Fruit fly (Drosophila melanogaster): ENCODE results near the gene CG42718.

- TF ChIP-seq CG6854 (GFP tag; optimal IDR thresholded peaks at IDR 0.05) (no peak), net (GFP tag; optimal IDR thresholded peaks at IDR 0.05) (no peak), Sox14 (GFP tag; optimal IDR thresholded peaks at IDR 0.05) (no peak), CG31627 (GFP tag; optimal IDR thresholded peaks at IDR 0.05) (no peak), CG16779 (tag; optimal IDR thresholded peaks at IDR 0.05) (no peak), fd59A (GFP tag; optimal IDR thresholded peaks at IDR 0.05) (no peak), OdsH (GFP tag; optimal IDR thresholded peaks at IDR 0.05) (no peak), Smox (GFP tag; optimal IDR thresholded peaks at IDR 0.05) (no peak), Ets96B (tag; optimal IDR thresholded peaks at IDR 0.05) (no peak), pdm3 (GFP tag; optimal IDR thresholded peaks at IDR 0.05) (no peak)
Observed at dm6 chr3L:16329495-16329894, 8.4 kb upstream of the CG42718 start, which contains the start of gene CG33061.

Data from whole organism, prepupa.